5 fruit fly cellular contexts compared by ENCODE assay signal in genomic region chrX:14953896-14954295, dm6.
TF ChIP-seq lines count a peak whose summit lies in the region.

No protein-coding gene starts in this region.

- TF ChIP-seq CTCF in S2 (optimal IDR thresholded peaks at IDR 0.05; lab: Kevin White, UChicago), result peak; percentile 46 to 89
- TF ChIP-seq CTCF in whole organism, embryonic (GFP tag; optimal IDR thresholded peaks at IDR 0.05; lab: Kevin White, UChicago), result peak; percentile 98

TF ChIP-seq in whole organism, adult, 20 proteins besides CTCF, POLR2A, EP300 and RAD21:
- no peak for TF ChIP-seq CG7045 (GFP tag; optimal IDR thresholded peaks at IDR 0.05; lab: Kevin White, UChicago)
- peak; percentile 7 for TF ChIP-seq bab1 (GFP tag; optimal IDR thresholded peaks at IDR 0.05; lab: Kevin White, UChicago)
- no peak for TF ChIP-seq CG5204 (GFP tag; optimal IDR thresholded peaks at IDR 0.05; lab: Kevin White, UChicago)
- peak; percentile 65 for TF ChIP-seq CG1620 (GFP tag; optimal IDR thresholded peaks at IDR 0.05; lab: Kevin White, UChicago)
- TF ChIP-seq toe (GFP tag; optimal IDR thresholded peaks at IDR 0.05; lab: Kevin White, UChicago), result no peak
- peak; percentile 7 for TF ChIP-seq Hr96 (GFP tag; optimal IDR thresholded peaks at IDR 0.05; lab: Kevin White, UChicago)
- no peak for TF ChIP-seq Mnt (GFP tag; optimal IDR thresholded peaks at IDR 0.05; lab: Kevin White, UChicago)
- TF ChIP-seq tj (GFP tag; optimal IDR thresholded peaks at IDR 0.05; lab: Kevin White, UChicago), result no peak
- no peak for TF ChIP-seq ovo (GFP tag; optimal IDR thresholded peaks at IDR 0.05; lab: Kevin White, UChicago)
- no peak for TF ChIP-seq CG14711 (tag; optimal IDR thresholded peaks at IDR 0.05; lab: Kevin White, UChicago)
- peak; percentile 31 for TF ChIP-seq CG7101 (tag; optimal IDR thresholded peaks at IDR 0.05; lab: Kevin White, UChicago)
TF ChIP-seq in whole organism, adult: peak in this region for 4.

TF ChIP-seq in whole organism, embryonic, 481 proteins besides CTCF, POLR2A, EP300 and RAD21 (continues in another document):
- peak in 1 of 2 experiments; percentile 20 for TF ChIP-seq Pdp1 (GFP tag; optimal IDR thresholded peaks at IDR 0.05; lab: Kevin White, UChicago)
- no peak for TF ChIP-seq HmgZ (tag; optimal IDR thresholded peaks at IDR 0.05; lab: Kevin White, UChicago)
- no peak for TF ChIP-seq Dp (GFP tag; optimal IDR thresholded peaks at IDR 0.05; lab: Kevin White, UChicago)
- TF ChIP-seq Dek (tag; optimal IDR thresholded peaks at IDR 0.05; lab: Kevin White, UChicago), result peak; percentile 45
- TF ChIP-seq Sox102F (GFP tag; optimal IDR thresholded peaks at IDR 0.05; lab: Kevin White, UChicago), result peak; percentile 48
- peak; percentile 33 for TF ChIP-seq CG15601 (tag; optimal IDR thresholded peaks at IDR 0.05; lab: Kevin White, UChicago)
- TF ChIP-seq Dbx (GFP tag; IDR thresholded peaks at IDR 0.05; lab: Robert Waterston, UW), result 0 out of 3 replicates have a peak, but pooled peaks have one; percentile 21
- peak; percentile 15 for TF ChIP-seq gsb-n (tag; optimal IDR thresholded peaks at IDR 0.05; lab: Kevin White, UChicago)
- peak; percentile 97 for TF ChIP-seq Dip2 (GFP tag; IDR thresholded peaks at IDR 0.05; lab: Robert Waterston, UW)
- peak; percentile 9; the same call in 1 of the 2 replicates for TF ChIP-seq CG13287 (GFP tag; IDR thresholded peaks at IDR 0.05; lab: Robert Waterston, UW; ENCODE audit: partially characterized antibody)
- peak; percentile 40 for TF ChIP-seq grau (tag; optimal IDR thresholded peaks at IDR 0.05; lab: Kevin White, UChicago)
- TF ChIP-seq Doc3 (GFP tag; IDR thresholded peaks at IDR 0.05; lab: Robert Waterston, UW; ENCODE audit: partially characterized antibody), result no peak
- no peak for TF ChIP-seq tgo (GFP tag; IDR thresholded peaks at IDR 0.05; lab: Robert Waterston, UW)
- TF ChIP-seq Lhr (GFP tag; optimal IDR thresholded peaks at IDR 0.05; lab: Kevin White, UChicago), result peak; percentile 65
- TF ChIP-seq Rfx (GFP tag; IDR thresholded peaks at IDR 0.05; lab: Robert Waterston, UW), result peak; percentile 66
- peak; percentile 40; the same call in 1 of the 2 replicates for TF ChIP-seq CG3847 (GFP tag; IDR thresholded peaks at IDR 0.05; lab: Robert Waterston, UW)
- TF ChIP-seq sim (GFP tag; IDR thresholded peaks at IDR 0.05; lab: Robert Waterston, UW), result no peak
- TF ChIP-seq CG6175 (GFP tag; IDR thresholded peaks at IDR 0.05; lab: Robert Waterston, UW), result no peak
- TF ChIP-seq Abd-B (GFP tag; optimal IDR thresholded peaks at IDR 0.05; lab: Kevin White, UChicago), result peak; percentile 41
- peak; percentile 20 for TF ChIP-seq CG18262 (tag; optimal IDR thresholded peaks at IDR 0.05; lab: Kevin White, UChicago)
- TF ChIP-seq trem (tag; optimal IDR thresholded peaks at IDR 0.05; lab: Kevin White, UChicago), result peak; percentile 34
- no peak for TF ChIP-seq CG11085 (GFP tag; IDR thresholded peaks at IDR 0.05; lab: Robert Waterston, UW)
- no peak for TF ChIP-seq CG2116 (GFP tag; optimal IDR thresholded peaks at IDR 0.05; lab: Kevin White, UChicago)
- peak; percentile 29 for TF ChIP-seq NC2β (GFP tag; optimal IDR thresholded peaks at IDR 0.05; lab: Kevin White, UChicago)
- peak; percentile 19 for TF ChIP-seq CG33213 (GFP tag; optimal IDR thresholded peaks at IDR 0.05; lab: Kevin White, UChicago)
- TF ChIP-seq Bgb (GFP tag; IDR thresholded peaks at IDR 0.05; lab: Robert Waterston, UW; ENCODE audit: partially characterized antibody), result peak; percentile 68

TF ChIP-seq in whole organism, prepupa, 60 proteins besides CTCF, POLR2A, EP300 and RAD21 (continues in another document):
- TF ChIP-seq Gug (GFP tag; IDR thresholded peaks at IDR 0.05; lab: Robert Waterston, UW) (no peak), CG8119 (GFP tag; IDR thresholded peaks at IDR 0.05; lab: Robert Waterston, UW) (no peak), svp (GFP tag; lab: Kevin White, UChicago) (no peak), Blimp-1 (GFP tag; optimal IDR thresholded peaks at IDR 0.05; lab: Kevin White, UChicago) (peak; percentile 77), cyc (GFP tag; optimal IDR thresholded peaks at IDR 0.05; lab: Kevin White, UChicago) (peak; percentile 40), CG32006 (GFP tag; optimal IDR thresholded peaks at IDR 0.05; lab: Kevin White, UChicago) (no peak), Met (GFP tag; optimal IDR thresholded peaks at IDR 0.05; lab: Kevin White, UChicago) (peak; percentile 37), CG10631 (GFP tag; optimal IDR thresholded peaks at IDR 0.05; lab: Kevin White, UChicago) (no peak), CG31627 (GFP tag; optimal IDR thresholded peaks at IDR 0.05; lab: Kevin White, UChicago) (peak; percentile 39), CG6276 (GFP tag; optimal IDR thresholded peaks at IDR 0.05; lab: Kevin White, UChicago) (no peak), acj6 (GFP tag; optimal IDR thresholded peaks at IDR 0.05; lab: Kevin White, UChicago) (peak; percentile 46), Hr39 (GFP tag; optimal IDR thresholded peaks at IDR 0.05; lab: Kevin White, UChicago) (peak; percentile 12), CG6808 (GFP tag; optimal IDR thresholded peaks at IDR 0.05; lab: Kevin White, UChicago) (no peak), CG9139 (GFP tag; optimal IDR thresholded peaks at IDR 0.05; lab: Kevin White, UChicago) (no peak), CG34406 (GFP tag; optimal IDR thresholded peaks at IDR 0.05; lab: Kevin White, UChicago) (no peak), Sox102F (GFP tag; optimal IDR thresholded peaks at IDR 0.05; lab: Kevin White, UChicago) (peak; percentile 9), esn (GFP tag; optimal IDR thresholded peaks at IDR 0.05; lab: Kevin White, UChicago) (peak; percentile 12), Hr4 (GFP tag; optimal IDR thresholded peaks at IDR 0.05; lab: Kevin White, UChicago) (no peak), Eip75B (GFP tag; optimal IDR thresholded peaks at IDR 0.05; lab: Kevin White, UChicago) (no peak), CG3032 (tag; optimal IDR thresholded peaks at IDR 0.05; lab: Kevin White, UChicago) (peak; percentile 4), spab (GFP tag; optimal IDR thresholded peaks at IDR 0.05; lab: Kevin White, UChicago) (no peak), fkh (GFP tag; optimal IDR thresholded peaks at IDR 0.05; lab: Kevin White, UChicago) (no peak), achi (GFP tag; optimal IDR thresholded peaks at IDR 0.05; lab: Kevin White, UChicago) (no peak), Smox (GFP tag; optimal IDR thresholded peaks at IDR 0.05; lab: Kevin White, UChicago) (peak; percentile 8), topi (GFP tag; optimal IDR thresholded peaks at IDR 0.05; lab: Kevin White, UChicago) (peak; percentile 9), Eip78C (GFP tag; lab: Kevin White, UChicago) (peak; percentile 29), Sox15 (GFP tag; optimal IDR thresholded peaks at IDR 0.05; lab: Kevin White, UChicago) (no peak), pdm3 (GFP tag; optimal IDR thresholded peaks at IDR 0.05; lab: Kevin White, UChicago) (peak; percentile 17), OdsH (GFP tag; optimal IDR thresholded peaks at IDR 0.05; lab: Kevin White, UChicago) (peak; percentile 28), Ets96B (tag; optimal IDR thresholded peaks at IDR 0.05; lab: Kevin White, UChicago) (no peak)

TF ChIP-seq in whole organism, wandering third instar larva, 38 proteins besides CTCF, POLR2A, EP300 and RAD21:
- TF ChIP-seq Myc (optimal IDR thresholded peaks at IDR 0.05; lab: Kevin White, UChicago) (no peak), psq (GFP tag; optimal IDR thresholded peaks at IDR 0.05; lab: Kevin White, UChicago) (no peak), Vsx2 (GFP tag; optimal IDR thresholded peaks at IDR 0.05; lab: Kevin White, UChicago; ENCODE audit: partially characterized antibody) (peak; percentile 9), fru (GFP tag; optimal IDR thresholded peaks at IDR 0.05; lab: Kevin White, UChicago) (peak; percentile 57), foxo (GFP tag; optimal IDR thresholded peaks at IDR 0.05; lab: Kevin White, UChicago) (peak in 1 of 2 experiments; percentile 45), dsf (GFP tag; optimal IDR thresholded peaks at IDR 0.05; lab: Kevin White, UChicago; ENCODE audit: borderline replicate concordance) (no peak), HLH106 (tag; optimal IDR thresholded peaks at IDR 0.05; lab: Kevin White, UChicago) (peak; percentile 48), h (GFP tag; optimal IDR thresholded peaks at IDR 0.05; lab: Kevin White, UChicago) (peak; percentile 8), CG9705 (GFP tag; optimal IDR thresholded peaks at IDR 0.05; lab: Kevin White, UChicago) (no peak), CrebA (GFP tag; optimal IDR thresholded peaks at IDR 0.05; lab: Kevin White, UChicago; ENCODE audit: borderline replicate concordance) (no peak)
